Worm (Caenorhabditis elegans): ENCODE data around the gene C01G6.2.

Gene C01G6.2

DNA sequence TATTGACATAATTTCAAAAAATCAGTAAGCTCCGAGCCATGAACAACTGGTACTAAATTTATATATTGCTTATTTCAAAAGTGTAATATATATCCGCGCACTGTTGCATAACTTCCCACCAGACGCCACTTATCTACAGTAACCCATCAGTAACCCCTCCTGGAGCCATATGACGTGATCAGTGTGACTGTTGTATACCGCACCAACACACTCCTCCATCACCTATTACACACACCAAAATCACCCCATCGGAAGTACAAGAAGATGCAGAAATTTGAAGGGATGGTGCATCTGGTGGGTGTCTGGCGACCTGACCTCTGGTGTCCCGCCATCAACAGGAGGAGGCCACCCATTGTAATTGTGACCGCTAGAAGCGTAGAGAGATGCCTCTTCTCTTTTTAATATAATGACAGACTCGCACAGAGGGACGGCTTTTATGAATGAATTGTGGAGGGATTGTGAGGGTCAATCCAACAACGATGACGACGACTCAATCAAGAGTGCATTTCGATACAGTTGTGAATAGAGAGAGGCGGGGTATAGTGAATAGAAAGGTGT is 3.9 kb upstream of the C01G6.2 start:
- TF ChIP-seq nhr-25 (tag; optimal IDR thresholded peaks at IDR 0.05) = no peak
- TF ChIP-seq elt-3 (tag; optimal IDR thresholded peaks at IDR 0.05) = no peak
- no peak for TF ChIP-seq ZK546.5 (tag; optimal IDR thresholded peaks at IDR 0.05)
- no peak for TF ChIP-seq alr-1 (tag; optimal IDR thresholded peaks at IDR 0.05)
- no peak for TF ChIP-seq nhr-21 (tag; optimal IDR thresholded peaks at IDR 0.05)
- TF ChIP-seq fos-1 (tag; optimal IDR thresholded peaks at IDR 0.05) = no peak
- no peak for TF ChIP-seq dmd-4 (tag; optimal IDR thresholded peaks at IDR 0.05)

DNA sequence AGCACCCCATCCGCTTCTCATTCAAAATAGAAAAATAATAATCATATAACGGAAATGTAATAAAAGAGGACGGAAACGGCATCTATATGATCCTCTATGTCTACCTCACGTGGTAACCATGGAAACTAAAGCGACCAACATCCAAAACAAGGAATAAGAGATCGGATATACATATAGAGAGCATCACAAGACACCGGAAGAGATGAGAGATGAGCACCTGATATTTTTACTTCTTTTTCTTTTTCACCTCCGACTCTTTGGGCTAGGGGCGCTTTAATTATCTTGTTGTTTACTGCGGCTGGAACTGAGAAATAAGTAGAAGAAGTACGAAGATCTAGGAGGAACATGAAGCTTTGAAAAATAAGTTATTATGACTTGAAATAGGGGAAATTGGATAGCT is 3.1 kb upstream of the C01G6.2 start:
- TF ChIP-seq nhr-129 (tag; optimal IDR thresholded peaks at IDR 0.05) (peak; percentile 22), C34F6.9 (tag; optimal IDR thresholded peaks at IDR 0.05) (peak; percentile 53), ztf-4 (tag; optimal IDR thresholded peaks at IDR 0.05) (no peak), sma-3 (GFP tag; optimal IDR thresholded peaks at IDR 0.05) (no peak), nhr-6 (tag; optimal IDR thresholded peaks at IDR 0.05) (no peak), ztf-1 (GFP tag; conservative IDR thresholded peaks at IDR 0.05) (no peak), blmp-1 (tag; optimal IDR thresholded peaks at IDR 0.05; ENCODE audit: insufficient read depth) (no peak), sma-9 (GFP tag; optimal IDR thresholded peaks at IDR 0.05) (peak; percentile 17), sma-9 (tag; optimal IDR thresholded peaks at IDR 0.05) (no peak), lsy-2 (tag; optimal IDR thresholded peaks at IDR 0.05) (peak in 1 of 2 experiments; percentile 49), crh-2 (tag; optimal IDR thresholded peaks at IDR 0.05) (no peak), alr-1 (tag; optimal IDR thresholded peaks at IDR 0.05) (no peak), ceh-82 (tag; optimal IDR thresholded peaks at IDR 0.05) (no peak), mab-5 (tag; optimal IDR thresholded peaks at IDR 0.05) (no peak), nhr-21 (tag; optimal IDR thresholded peaks at IDR 0.05) (no peak), ceh-16 (tag; optimal IDR thresholded peaks at IDR 0.05) (no peak)

DNA sequence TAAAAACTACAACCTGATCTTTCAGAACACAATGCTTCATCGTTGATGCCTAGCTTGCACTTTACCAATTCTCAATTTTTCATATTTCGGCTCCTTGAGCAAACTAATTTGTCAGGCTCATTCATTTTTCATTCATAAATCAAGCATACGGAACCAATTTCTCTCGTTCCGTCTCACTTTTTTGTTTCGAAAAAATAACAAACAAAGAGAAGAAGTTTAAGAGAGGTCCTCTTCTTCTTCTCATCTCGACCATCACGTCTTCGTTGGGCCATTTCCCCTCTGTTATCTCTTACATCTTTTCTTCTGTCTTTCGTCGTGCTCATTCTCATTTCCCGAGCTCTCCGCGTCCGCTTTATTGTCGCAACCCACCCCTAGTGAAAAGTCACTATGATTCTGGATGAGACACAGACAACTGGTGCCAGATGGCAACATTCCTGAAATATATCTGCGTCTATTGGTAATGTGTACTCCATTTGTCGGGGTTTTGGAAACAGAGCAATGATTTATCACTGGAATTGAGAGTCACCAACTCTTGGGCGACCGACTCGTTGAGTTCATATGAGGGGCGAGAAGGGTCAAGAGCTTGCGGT is 2.1 kb upstream of the C01G6.2 start:
- TF ChIP-seq sma-9 (GFP tag; optimal IDR thresholded peaks at IDR 0.05) (peak; percentile 28), sma-9 (tag; optimal IDR thresholded peaks at IDR 0.05) (no peak), sem-4 (tag; optimal IDR thresholded peaks at IDR 0.05) (peak; percentile 28), nhr-25 (tag; optimal IDR thresholded peaks at IDR 0.05) (no peak), C34F6.9 (tag; optimal IDR thresholded peaks at IDR 0.05) (peak; percentile 57), gmeb-1 (tag; optimal IDR thresholded peaks at IDR 0.05) (no peak), F13H6.1 (tag; optimal IDR thresholded peaks at IDR 0.05) (peak; percentile 50), sma-3 (GFP tag; optimal IDR thresholded peaks at IDR 0.05) (no peak), zag-1 (tag; optimal IDR thresholded peaks at IDR 0.05) (peak; percentile 72), unc-39 (tag; optimal IDR thresholded peaks at IDR 0.05) (no peak), mab-5 (tag; optimal IDR thresholded peaks at IDR 0.05) (peak; percentile 83), nhr-129 (tag; optimal IDR thresholded peaks at IDR 0.05) (peak; percentile 64), unc-55 (GFP tag; optimal IDR thresholded peaks at IDR 0.05) (peak; percentile 54), lsy-2 (tag; optimal IDR thresholded peaks at IDR 0.05) (peak in 1 of 2 experiments; percentile 51), crh-2 (tag; optimal IDR thresholded peaks at IDR 0.05) (peak; percentile 52), egl-27 (tag; optimal IDR thresholded peaks at IDR 0.05) (peak; percentile 5)

DNA sequence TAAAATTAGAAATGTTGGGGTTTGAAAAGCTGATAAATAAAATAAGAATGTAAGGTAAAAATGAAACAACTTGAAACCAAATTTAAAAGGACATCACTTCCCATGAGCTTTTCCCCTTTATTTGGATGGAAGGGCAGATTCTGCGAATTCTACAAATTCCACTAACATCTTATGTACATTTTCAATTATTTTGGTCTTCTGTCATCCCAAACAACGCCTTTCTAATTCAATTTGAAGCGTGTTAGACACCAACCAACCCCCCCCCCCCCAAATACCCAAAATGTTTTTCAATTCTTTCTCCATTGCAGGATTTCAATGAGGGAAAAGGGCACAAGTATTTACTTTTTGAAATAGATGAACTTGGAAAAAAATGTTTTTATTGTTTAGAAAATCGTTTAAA is 1.1 kb upstream of the C01G6.2 start:
- TF ChIP-seq ztf-4 (tag; optimal IDR thresholded peaks at IDR 0.05) (no peak), mdl-1 (tag; optimal IDR thresholded peaks at IDR 0.05) (no peak), lsy-2 (tag; optimal IDR thresholded peaks at IDR 0.05) (no peak), unc-39 (tag; optimal IDR thresholded peaks at IDR 0.05) (no peak), C34F6.9 (tag; optimal IDR thresholded peaks at IDR 0.05) (no peak), nhr-12 (tag; optimal IDR thresholded peaks at IDR 0.05) (no peak), mbf-1 (tag; optimal IDR thresholded peaks at IDR 0.05) (no peak), dmd-4 (tag; optimal IDR thresholded peaks at IDR 0.05) (no peak), nhr-129 (tag; optimal IDR thresholded peaks at IDR 0.05) (no peak)

DNA sequence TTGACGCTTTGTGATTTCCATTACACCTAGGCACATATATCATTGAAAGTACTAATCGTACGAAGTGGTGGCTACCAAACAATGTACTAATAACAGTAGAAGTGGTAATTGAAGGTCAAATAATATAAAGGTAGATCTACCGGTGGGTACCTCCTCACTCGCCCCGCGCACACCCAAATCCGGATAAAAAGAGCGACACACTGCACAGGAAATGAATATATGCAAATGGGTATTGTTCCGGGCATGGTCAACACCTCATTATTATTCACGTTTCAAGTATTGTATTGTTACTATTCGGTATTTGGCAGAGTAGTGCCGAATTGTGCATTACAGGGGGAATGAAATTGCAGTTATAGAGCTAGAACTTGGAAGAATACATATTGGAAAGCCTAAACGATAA is 603 bp upstream of the C01G6.2 start:
- TF ChIP-seq alr-1 (tag; optimal IDR thresholded peaks at IDR 0.05) = no peak
- TF ChIP-seq lin-39 (tag; optimal IDR thresholded peaks at IDR 0.05) = no peak
- TF ChIP-seq nhr-237 (tag; optimal IDR thresholded peaks at IDR 0.05) = no peak
- TF ChIP-seq ceh-82 (tag; optimal IDR thresholded peaks at IDR 0.05) = no peak
- no peak for TF ChIP-seq ceh-16 (tag; optimal IDR thresholded peaks at IDR 0.05)
- TF ChIP-seq lin-11 (tag; optimal IDR thresholded peaks at IDR 0.05) = no peak
- TF ChIP-seq blmp-1 (tag; optimal IDR thresholded peaks at IDR 0.05; ENCODE audit: insufficient read depth) = no peak
- TF ChIP-seq F13H6.1 (tag; optimal IDR thresholded peaks at IDR 0.05) = no peak
- no peak for TF ChIP-seq mdl-1 (tag; optimal IDR thresholded peaks at IDR 0.05)
- TF ChIP-seq nhr-10 (tag; optimal IDR thresholded peaks at IDR 0.05) = no peak
- no peak for TF ChIP-seq elt-1 (tag; optimal IDR thresholded peaks at IDR 0.05)
- no peak for TF ChIP-seq ztf-11 (tag; optimal IDR thresholded peaks at IDR 0.05)
- no peak for TF ChIP-seq ztf-1 (GFP tag; conservative IDR thresholded peaks at IDR 0.05)
- TF ChIP-seq nhr-23 (tag; optimal IDR thresholded peaks at IDR 0.05) = no peak
